Fruit fly (Drosophila melanogaster) whole organism: ENCODE results near the gene Ing5.

Source experiments
- CG8478 ChIP-seq: fragments of >200 bp; optimal IDR thresholded peaks from 2 replicates; lab custom pipeline; 2018; ENCODE audit warnings: inconsistent platforms
- EcR ChIP-seq, 2 experiments: fragments of >200 bp; optimal IDR thresholded peaks; 2 replicates each; lab custom pipeline; 2017; ENCODE audit warnings: missing biosample characterization in 2 of 2, missing genetic modification characterization in 2 of 2, missing genetic modification reagents in 2 of 2
- pan ChIP-seq: fragments of >200 bp; optimal IDR thresholded peaks from 2 replicates; lab custom pipeline; 2017
- usp ChIP-seq: fragments of >200 bp; optimal IDR thresholded peaks from 2 replicates; lab custom pipeline; 2017; ENCODE audit warnings: missing biosample characterization, missing genetic modification characterization, mixed read lengths

DNA sequence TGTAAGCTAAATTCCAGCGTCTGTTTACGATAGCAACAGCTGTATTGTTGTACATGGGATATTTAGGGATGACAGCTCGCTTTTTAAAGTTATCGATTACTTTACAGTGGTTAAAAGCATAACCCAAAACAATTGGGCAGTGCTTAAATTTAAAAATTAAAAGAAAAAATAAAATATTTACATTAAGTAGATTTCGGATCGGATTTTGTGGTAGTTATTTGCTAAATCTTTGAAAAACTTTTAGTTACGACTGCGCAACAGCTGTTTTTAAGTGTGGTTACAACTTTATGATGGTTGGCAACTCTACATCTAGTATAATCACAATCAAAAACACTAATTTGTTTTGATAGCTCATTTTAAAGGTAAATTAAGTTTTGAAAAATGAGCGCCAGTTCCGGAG is at the start of gene Ing5, which contains the start of gene CG7099:
- TF ChIP-seq CG8478 (lab: Kevin White, UChicago): no peak
- TF ChIP-seq EcR (GFP tag; optimal IDR thresholded peaks at IDR 0.05; lab: Kevin White, UChicago): no peak
- TF ChIP-seq pan (lab: Kevin White, UChicago): no peak
- no peak for TF ChIP-seq usp (GFP tag; lab: Kevin White, UChicago)
